Worm (Caenorhabditis elegans): Measurements from ENCODE around the gene Y39G8B.9.

- TF ChIP-seq egl-18 (GFP tag; IDR thresholded peaks at IDR 0.05) = no peak
- TF ChIP-seq egl-44 (GFP tag; IDR thresholded peaks at IDR 0.05) = no peak
- no peak for TF ChIP-seq hlh-26 (GFP tag; conservative IDR thresholded peaks at IDR 0.05)
- TF ChIP-seq pha-4 (tag; optimal IDR thresholded peaks at IDR 0.05) = no peak
- TF ChIP-seq repo-1 (tag; optimal IDR thresholded peaks at IDR 0.05) = no peak
- TF ChIP-seq F49E8.2 (tag; optimal IDR thresholded peaks at IDR 0.05; ENCODE audit: insufficient read depth) = no peak
Observed at ce11 chrII:14006210-14006609, 25.0 kb downstream of the Y39G8B.9 start, which contains the start of gene F01D5.6.

All from whole organism, young adult.